Worm (Caenorhabditis elegans): ENCODE results near the gene Y97E10AR.6.

The Y97E10AR.6 gene

ce11 chrV:8012032-8012431 lies 1.7 kb downstream of the Y97E10AR.6 start, which contains the start of gene rpb-9:
Gene rpb-9 (minus strand): TSS chrV:8012345.
- TF ChIP-seq zip-8 (tag; optimal IDR thresholded peaks at IDR 0.05), result no peak
- TF ChIP-seq elt-1 (tag; optimal IDR thresholded peaks at IDR 0.05; ENCODE audit: borderline replicate concordance, insufficient read depth), result no peak
- TF ChIP-seq ceh-39 (tag; optimal IDR thresholded peaks at IDR 0.05), result no peak
- TF ChIP-seq ceh-43 (GFP tag; optimal IDR thresholded peaks at IDR 0.05), result no peak
- no peak for TF ChIP-seq nhr-28 (tag; optimal IDR thresholded peaks at IDR 0.05)
- no peak for TF ChIP-seq lin-13 (tag; optimal IDR thresholded peaks at IDR 0.05)
- no peak for TF ChIP-seq blmp-1 (tag; optimal IDR thresholded peaks at IDR 0.05)
- TF ChIP-seq pha-4 (tag; optimal IDR thresholded peaks at IDR 0.05), result no peak
- TF ChIP-seq cnd-1 (tag; optimal IDR thresholded peaks at IDR 0.05), result no peak
- TF ChIP-seq hlh-1 (tag; optimal IDR thresholded peaks at IDR 0.05), result no peak
- no peak for TF ChIP-seq tbx-8 (GFP tag; optimal IDR thresholded peaks at IDR 0.05)
- no peak for TF ChIP-seq nhr-12 (tag; optimal IDR thresholded peaks at IDR 0.05)
- no peak for TF ChIP-seq mls-2 (tag; optimal IDR thresholded peaks at IDR 0.05)
- TF ChIP-seq mep-1 (tag; optimal IDR thresholded peaks at IDR 0.05), result no peak

- TF ChIP-seq blmp-1 (tag; optimal IDR thresholded peaks at IDR 0.05) (no peak), nhr-76 (tag; optimal IDR thresholded peaks at IDR 0.05) (no peak), ham-2 (GFP tag; optimal IDR thresholded peaks at IDR 0.05) (no peak), unc-39 (tag; optimal IDR thresholded peaks at IDR 0.05) (no peak), cnd-1 (tag; optimal IDR thresholded peaks at IDR 0.05) (no peak), elt-3 (tag; optimal IDR thresholded peaks at IDR 0.05) (no peak), nhr-28 (tag; optimal IDR thresholded peaks at IDR 0.05) (no peak), lsy-2 (tag; optimal IDR thresholded peaks at IDR 0.05) (no peak), tbx-8 (GFP tag; optimal IDR thresholded peaks at IDR 0.05) (no peak), lin-32 (GFP tag; optimal IDR thresholded peaks at IDR 0.05) (no peak), elt-1 (tag; optimal IDR thresholded peaks at IDR 0.05; ENCODE audit: borderline replicate concordance, insufficient read depth) (no peak), ceh-83 (GFP tag; optimal IDR thresholded peaks at IDR 0.05) (no peak), ceh-39 (tag; optimal IDR thresholded peaks at IDR 0.05) (no peak)
These were observed 2.9 kb downstream of the Y97E10AR.6 start, which contains the start of gene lmtr-2 for ce11 chrV:8010846-8011245. Gene lmtr-2 (minus strand): TSS chrV:8011106.

- TF ChIP-seq ceh-83 (GFP tag; optimal IDR thresholded peaks at IDR 0.05), result no peak
- no peak for TF ChIP-seq nhr-76 (tag; optimal IDR thresholded peaks at IDR 0.05)
- no peak for TF ChIP-seq unc-120 (tag; optimal IDR thresholded peaks at IDR 0.05; ENCODE audit: poor library complexity, severe bottlenecking)
- no peak for TF ChIP-seq sem-2 (GFP tag; optimal IDR thresholded peaks at IDR 0.05)
- TF ChIP-seq tbx-8 (GFP tag; optimal IDR thresholded peaks at IDR 0.05), result no peak
- no peak for TF ChIP-seq M03D4.4 (tag; optimal IDR thresholded peaks at IDR 0.05)
- TF ChIP-seq zip-8 (tag; optimal IDR thresholded peaks at IDR 0.05), result no peak
- TF ChIP-seq mls-2 (tag; optimal IDR thresholded peaks at IDR 0.05), result no peak
- no peak for TF ChIP-seq ztf-11 (tag; optimal IDR thresholded peaks at IDR 0.05)
- no peak for TF ChIP-seq bed-3 (GFP tag; optimal IDR thresholded peaks at IDR 0.05)
- TF ChIP-seq lin-32 (GFP tag; optimal IDR thresholded peaks at IDR 0.05), result no peak
- TF ChIP-seq nhr-2 (tag; optimal IDR thresholded peaks at IDR 0.05), result no peak
- no peak for TF ChIP-seq blmp-1 (tag; optimal IDR thresholded peaks at IDR 0.05)
These were observed 3.6 kb downstream of the Y97E10AR.6 start, which contains the start of gene Y97E10AR.4 for ce11 chrV:8010103-8010502. Gene Y97E10AR.4 (minus strand): TSS chrV:8010233.

- TF ChIP-seq elt-1 (tag; optimal IDR thresholded peaks at IDR 0.05; ENCODE audit: borderline replicate concordance, insufficient read depth), result no peak
- peak; percentile 73 for TF ChIP-seq ces-1 (GFP tag; optimal IDR thresholded peaks at IDR 0.05)
These were observed 6.1 kb downstream of the Y97E10AR.6 start, which contains the start of gene Y97E10AR.3 for ce11 chrV:8007460-8008292. Gene Y97E10AR.3 (minus strand): TSS chrV:8007510.

ce11 chrV:8005000-8005399 lies 8.8 kb downstream of the Y97E10AR.6 start, which contains the start of gene Y97E10AR.8:
Gene Y97E10AR.8 (plus strand): TSS chrV:8005300.
- TF ChIP-seq blmp-1 (tag; optimal IDR thresholded peaks at IDR 0.05) (no peak), snpc-4 (tag; optimal IDR thresholded peaks at IDR 0.05) (no peak)
